Worm (Caenorhabditis elegans) whole organism, late embryonic: Measurements from ENCODE around the gene F43E2.11.

ENCODE experiments used
- F13H6.1 ChIP-seq: sonication (generic microtip); optimal IDR thresholded peaks from 2 replicates; lab custom pipeline; 2016; ENCODE audit warnings: missing genetic modification characterization, missing compliant biosample characterization
- K09A11.1 ChIP-seq: sonication (generic microtip); optimal IDR thresholded peaks from 2 replicates; lab custom pipeline; 2017; ENCODE audit warnings: antibody characterized with exemption, mild to moderate bottlenecking, missing genetic modification characterization, missing compliant biosample characterization; ENCODE audit not compliant: insufficient read depth
- T23F11.4 ChIP-seq: fragments of 200-800 bp; sonication (Bioruptor generic); optimal IDR thresholded peaks from 2 replicates; lab custom pipeline; 2018; ENCODE audit warnings: mild to moderate bottlenecking, missing genetic modification characterization, missing compliant biosample characterization
- ceh-18 ChIP-seq: sonication (generic microtip); optimal IDR thresholded peaks from 2 replicates; lab custom pipeline; 2016; ENCODE audit warnings: missing genetic modification characterization, missing compliant biosample characterization
- ceh-19 ChIP-seq: fragments of 200-800 bp; sonication (Bioruptor generic); optimal IDR thresholded peaks from 2 replicates; lab custom pipeline; 2018; ENCODE audit warnings: mild to moderate bottlenecking, missing genetic modification characterization, missing compliant biosample characterization
- ceh-2 ChIP-seq: sonication (generic microtip); optimal IDR thresholded peaks from 2 replicates; lab custom pipeline; 2016; ENCODE audit warnings: missing genotype, missing genetic modification characterization, missing compliant biosample characterization
- ceh-24 ChIP-seq: sonication (generic microtip); optimal IDR thresholded peaks from 2 replicates; lab custom pipeline; 2016; ENCODE audit warnings: mild to moderate bottlenecking, missing genetic modification characterization, missing compliant biosample characterization
- ceh-45 ChIP-seq: fragments of 200-800 bp; sonication (Bioruptor generic); IDR thresholded peaks from 2 replicates; pipeline ENCODE4 v1.3.6; 2022; ENCODE audit warnings: missing genetic modification reagents, missing genetic modification characterization, missing compliant biosample characterization
- ceh-9 ChIP-seq: sonication (generic microtip); optimal IDR thresholded peaks from 2 replicates; lab custom pipeline; 2016; ENCODE audit warnings: mild to moderate bottlenecking, missing genetic modification characterization, inconsistent platforms, missing compliant biosample characterization
- fkh-10 ChIP-seq: fragments of 150-350 bp; optimal IDR thresholded peaks from 2 replicates; lab custom pipeline; 2014; ENCODE audit warnings: missing biosample characterization, missing genetic modification reagents, missing genetic modification characterization
- gmeb-2 ChIP-seq: sonication (generic microtip); optimal IDR thresholded peaks from 2 replicates; lab custom pipeline; 2016; ENCODE audit warnings: missing genetic modification characterization, inconsistent platforms, missing compliant biosample characterization
- hlh-15 ChIP-seq: sonication (generic microtip); optimal IDR thresholded peaks from 2 replicates; lab custom pipeline; 2016; ENCODE audit warnings: missing genetic modification characterization, missing compliant biosample characterization
- hlh-6 ChIP-seq: sonication (generic microtip); optimal IDR thresholded peaks from 2 replicates; lab custom pipeline; 2016; ENCODE audit warnings: missing genotype, missing genetic modification characterization, missing compliant biosample characterization
- mec-3 ChIP-seq: sonication (generic microtip); optimal IDR thresholded peaks from 2 replicates; lab custom pipeline; 2016; ENCODE audit warnings: borderline replicate concordance, missing genetic modification characterization, missing compliant biosample characterization
- nfya-1 ChIP-seq: sonication (generic microtip); optimal IDR thresholded peaks from 2 replicates; lab custom pipeline; 2017; ENCODE audit warnings: missing genetic modification characterization, mild to moderate bottlenecking, missing compliant biosample characterization, antibody characterized with exemption, moderate library complexity
- pros-1 ChIP-seq: fragments of 150-350 bp; optimal IDR thresholded peaks from 2 replicates; lab custom pipeline; 2014; ENCODE audit warnings: missing biosample characterization, missing genetic modification reagents, missing genetic modification characterization
- syd-9 ChIP-seq: sonication (generic microtip); optimal IDR thresholded peaks from 2 replicates; lab custom pipeline; 2016; ENCODE audit warnings: mild to moderate bottlenecking, missing genetic modification characterization, moderate library complexity, missing compliant biosample characterization
- unc-42 ChIP-seq: sonication (generic microtip); optimal IDR thresholded peaks from 2 replicates; lab custom pipeline; 2016; ENCODE audit warnings: missing genotype, missing genetic modification characterization, missing compliant biosample characterization

Gene F43E2.11

DNA sequence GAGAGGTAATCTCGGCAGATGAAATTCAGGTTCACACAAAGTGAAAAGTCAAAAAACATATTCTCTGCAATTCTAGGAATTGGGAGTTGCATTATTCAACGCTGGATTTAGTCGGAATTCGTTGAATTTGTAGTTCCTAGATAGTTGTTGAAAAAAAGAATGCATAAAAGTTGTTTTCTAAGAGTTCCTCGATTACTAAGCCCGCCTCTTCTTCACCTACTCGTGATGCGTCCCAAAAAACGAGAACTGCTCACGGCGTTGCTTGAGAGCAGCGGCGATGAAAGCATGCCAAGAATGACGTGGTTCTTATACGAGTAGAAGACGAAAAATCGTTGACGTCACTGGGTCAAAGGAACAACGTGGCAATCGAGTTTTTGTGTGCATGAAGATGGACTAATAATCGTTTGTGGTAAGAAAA, 45.0 kb downstream of the F43E2.11 start:
- TF ChIP-seq F13H6.1 (no peak), unc-42 (no peak), syd-9 (tag; lab: Kevin White, UChicago) (no peak), hlh-15 (tag; lab: Kevin White, UChicago) (no peak), fkh-10 (no peak), ceh-19 (GFP tag; lab: Kevin White, UChicago) (no peak)

DNA sequence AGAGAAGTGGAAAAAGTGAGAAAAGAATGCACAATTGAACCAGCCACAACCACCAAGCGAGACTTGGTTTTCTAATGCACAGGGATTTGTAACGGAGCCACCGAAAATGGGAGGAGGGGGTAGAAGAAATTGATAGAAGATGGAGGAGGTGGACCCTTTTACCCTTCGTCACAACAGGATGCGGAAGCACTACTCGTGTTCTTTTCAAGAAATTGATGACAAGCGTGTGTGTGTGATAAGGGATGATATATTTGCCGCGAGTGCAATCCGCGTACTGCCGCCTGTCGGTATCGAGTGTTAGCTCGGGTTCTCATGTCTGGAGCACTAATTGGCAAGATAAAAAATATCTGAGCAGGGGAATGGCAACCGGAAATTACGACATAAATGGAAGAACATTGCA, 46.2 kb downstream of the F43E2.11 start, which contains the start of gene F21D12.3:
F21D12.3 (minus strand) TSS at position 101 of the 400 bp plus-strand sequence.
- TF ChIP-seq ceh-2 (tag; lab: Kevin White, UChicago), result no peak
- no peak for TF ChIP-seq ceh-9 (tag; lab: Kevin White, UChicago)
- TF ChIP-seq ceh-45 (GFP tag; lab: Robert Waterston, UW), result no peak
- TF ChIP-seq K09A11.1, result no peak
- no peak for TF ChIP-seq hlh-6 (tag; lab: Kevin White, UChicago)
- TF ChIP-seq gmeb-2 (tag; lab: Kevin White, UChicago), result no peak
- TF ChIP-seq mec-3 (tag; lab: Kevin White, UChicago), result no peak
- no peak for TF ChIP-seq pros-1 (tag; lab: Kevin White, UChicago)
- TF ChIP-seq nfya-1 (tag; lab: Kevin White, UChicago), result no peak
- no peak for TF ChIP-seq T23F11.4 (GFP tag; lab: Kevin White, UChicago)

ce11 chrII:7323317-7323716, 46.8 kb downstream of the F43E2.11 start:
- no peak for TF ChIP-seq ceh-24 (tag; lab: Kevin White, UChicago)
- TF ChIP-seq ceh-18 (tag; lab: Kevin White, UChicago), result peak; percentile 66

DNA sequence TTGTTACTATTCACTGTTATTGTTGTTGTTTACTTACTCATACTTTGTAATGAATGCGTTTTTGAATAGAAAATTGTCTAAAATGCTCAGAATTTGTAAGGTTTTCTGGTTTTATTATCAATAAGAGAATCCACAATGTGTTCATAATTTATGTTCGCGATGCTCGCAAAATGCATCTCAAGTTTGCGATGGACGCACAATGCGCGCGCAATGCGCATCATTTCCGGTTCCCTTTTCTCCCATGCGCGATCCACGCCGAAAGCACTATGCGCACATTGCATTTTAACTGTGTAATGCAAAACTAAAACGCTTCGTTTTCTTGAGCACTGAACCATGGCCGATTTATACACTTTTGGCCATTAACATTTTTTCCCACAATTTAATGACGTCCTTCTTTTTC, 50.6 kb downstream of the F43E2.11 start:
- TF ChIP-seq ceh-45 (GFP tag; lab: Robert Waterston, UW), result no peak
